Worm (Caenorhabditis elegans) whole organism, mixed stage, embryonic: Measurements from ENCODE around the gene Y41G9A.6.

ENCODE experiments used
- ceh-39 ChIP-seq: fragments of 150-350 bp; optimal IDR thresholded peaks from 2 replicates; lab custom pipeline; 2014; ENCODE audit warnings: missing biosample characterization, missing genetic modification characterization
- ces-1 ChIP-seq: fragments of 150-350 bp; optimal IDR thresholded peaks from 2 replicates; lab custom pipeline; 2014; ENCODE audit warnings: missing biosample characterization, missing genetic modification reagents, missing genetic modification characterization
- drap-1 ChIP-seq: fragments of 200-800 bp; sonication (Bioruptor generic); optimal IDR thresholded peaks from 3 replicates; lab custom pipeline; 2018; ENCODE audit warnings: mild to moderate bottlenecking, missing genetic modification characterization, missing compliant biosample characterization
- elt-3 ChIP-seq: fragments of 150-350 bp; optimal IDR thresholded peaks from 2 replicates; lab custom pipeline; 2014; ENCODE audit warnings: missing biosample characterization, missing genetic modification characterization
- lsy-2 ChIP-seq: fragments of 150-350 bp; optimal IDR thresholded peaks from 2 replicates; lab custom pipeline; 2014; ENCODE audit warnings: missing biosample characterization, missing genetic modification characterization
- nhr-28 ChIP-seq: fragments of 150-350 bp; optimal IDR thresholded peaks from 2 replicates; lab custom pipeline; 2014; ENCODE audit warnings: missing biosample characterization, missing genetic modification characterization
- pha-4 ChIP-seq: fragments of 150-350 bp; optimal IDR thresholded peaks from 2 replicates; lab custom pipeline; 2018; ENCODE audit warnings: missing biosample characterization, missing genetic modification reagents, missing genetic modification characterization
- snpc-4 ChIP-seq: fragments of 150-350 bp; optimal IDR thresholded peaks from 2 replicates; lab custom pipeline; 2014; ENCODE audit warnings: missing biosample characterization, missing genetic modification characterization
- sptf-1 ChIP-seq: sonication (generic microtip); optimal IDR thresholded peaks from 2 replicates; lab custom pipeline; 2017; ENCODE audit warnings: mild to moderate bottlenecking, missing genetic modification characterization, moderate library complexity, missing compliant biosample characterization
- unc-120 ChIP-seq: sonication (generic microtip); optimal IDR thresholded peaks from 2 replicates; lab custom pipeline; 2017; ENCODE audit warnings: missing genetic modification characterization, missing compliant biosample characterization; ENCODE audit not compliant: poor library complexity, severe bottlenecking
- unc-62 ChIP-seq: fragments of 150-350 bp; optimal IDR thresholded peaks from 2 replicates; lab custom pipeline; 2014; ENCODE audit warnings: missing biosample characterization, missing genetic modification reagents, missing genetic modification characterization
- zip-8 ChIP-seq: fragments of 150-350 bp; optimal IDR thresholded peaks from 2 replicates; lab custom pipeline; 2014; ENCODE audit warnings: missing biosample characterization, missing genetic modification characterization
- ztf-11 ChIP-seq: fragments of 150-350 bp; optimal IDR thresholded peaks from 2 replicates; lab custom pipeline; 2014; ENCODE audit warnings: missing biosample characterization, missing genetic modification characterization

ce11 chrX:2957446-2957985 is 46.1 kb downstream of the Y41G9A.6 start, which contains the start of gene gbb-1:
- TF ChIP-seq ztf-11 (tag; lab: Kevin White, UChicago) (no peak), nhr-28 (tag; lab: Kevin White, UChicago) (no peak), elt-3 (tag; lab: Kevin White, UChicago) (no peak), lsy-2 (tag; lab: Kevin White, UChicago) (no peak), snpc-4 (tag; lab: Kevin White, UChicago) (no peak), sptf-1 (no peak), unc-120 (tag; lab: Kevin White, UChicago) (no peak), ces-1 (GFP tag; lab: Kevin White, UChicago) (no peak), unc-62 (GFP tag; lab: Kevin White, UChicago) (no peak), drap-1 (no peak), pha-4 (no peak), zip-8 (no peak), ceh-39 (tag; lab: Kevin White, UChicago) (no peak)
